Worm (Caenorhabditis elegans): ENCODE measurements around the gene F09G8.10.
A peak's percentile ranks its signal among the peaks of the same experiment; 100 is the strongest.

The F09G8.10 gene

ce11 chrIII:8305816-8306215 lies 33.8 kb upstream of the F09G8.10 start:
- TF ChIP-seq unc-39 (tag; optimal IDR thresholded peaks at IDR 0.05) (no peak), eor-1 (tag; optimal IDR thresholded peaks at IDR 0.05) (no peak), ceh-82 (tag; optimal IDR thresholded peaks at IDR 0.05) (no peak), ceh-16 (tag; optimal IDR thresholded peaks at IDR 0.05) (no peak), ceh-9 (tag; optimal IDR thresholded peaks at IDR 0.05) (no peak), nfya-1 (tag; optimal IDR thresholded peaks at IDR 0.05; ENCODE audit: insufficient read depth) (no peak), tbx-2 (tag; optimal IDR thresholded peaks at IDR 0.05) (no peak), nhr-43 (tag; optimal IDR thresholded peaks at IDR 0.05; ENCODE audit: poor library complexity, severe bottlenecking) (no peak), nhr-12 (tag; optimal IDR thresholded peaks at IDR 0.05) (no peak), pqm-1 (tag; optimal IDR thresholded peaks at IDR 0.05) (no peak), ZK546.5 (tag; optimal IDR thresholded peaks at IDR 0.05) (no peak), hmg-11 (tag; optimal IDR thresholded peaks at IDR 0.05) (no peak), egl-5 (tag; optimal IDR thresholded peaks at IDR 0.05) (no peak), ztf-4 (tag; optimal IDR thresholded peaks at IDR 0.05) (no peak), elt-2 (tag; optimal IDR thresholded peaks at IDR 0.05) (no peak), daf-12 (tag; optimal IDR thresholded peaks at IDR 0.05) (no peak), nhr-25 (tag; optimal IDR thresholded peaks at IDR 0.05) (no peak)

- no peak for TF ChIP-seq lin-39 (tag; optimal IDR thresholded peaks at IDR 0.05)
- no peak for TF ChIP-seq ceh-28 (tag; optimal IDR thresholded peaks at IDR 0.05)
Measured at ce11 chrIII:8305304-8305703, 33.3 kb upstream of the F09G8.10 start.

- TF ChIP-seq ztf-4 (tag; optimal IDR thresholded peaks at IDR 0.05) (no peak), elt-2 (tag; optimal IDR thresholded peaks at IDR 0.05) (no peak), ceh-16 (tag; optimal IDR thresholded peaks at IDR 0.05) (no peak), zag-1 (tag; optimal IDR thresholded peaks at IDR 0.05) (no peak), nhr-23 (tag; optimal IDR thresholded peaks at IDR 0.05) (no peak), fos-1 (tag; optimal IDR thresholded peaks at IDR 0.05) (no peak), ztf-11 (tag; optimal IDR thresholded peaks at IDR 0.05) (no peak), nfya-1 (tag; optimal IDR thresholded peaks at IDR 0.05; ENCODE audit: insufficient read depth) (no peak), egl-5 (tag; optimal IDR thresholded peaks at IDR 0.05) (no peak), mdl-1 (tag; optimal IDR thresholded peaks at IDR 0.05) (no peak), nhr-67 (tag; optimal IDR thresholded peaks at IDR 0.05) (no peak), sea-2 (GFP tag; optimal IDR thresholded peaks at IDR 0.05) (no peak)
Measured at ce11 chrIII:8303440-8303839, 31.5 kb upstream of the F09G8.10 start.

- TF ChIP-seq unc-39 (tag; optimal IDR thresholded peaks at IDR 0.05) (no peak), ceh-16 (tag; optimal IDR thresholded peaks at IDR 0.05) (no peak)
Measured at ce11 chrIII:8300860-8301396, 29.0 kb upstream of the F09G8.10 start.

ce11 chrIII:8299734-8300133 lies 27.8 kb upstream of the F09G8.10 start:
- no peak for TF ChIP-seq snpc-4 (tag; optimal IDR thresholded peaks at IDR 0.05)
- no peak for TF ChIP-seq R02D3.7 (tag; optimal IDR thresholded peaks at IDR 0.05)
- TF ChIP-seq elt-2 (tag; optimal IDR thresholded peaks at IDR 0.05) = peak; percentile 76
- TF ChIP-seq lin-39 (tag; optimal IDR thresholded peaks at IDR 0.05) = no peak
- TF ChIP-seq nhr-12 (tag; optimal IDR thresholded peaks at IDR 0.05) = no peak
- TF ChIP-seq elt-3 (tag; optimal IDR thresholded peaks at IDR 0.05) = no peak
- TF ChIP-seq nhr-67 (tag; optimal IDR thresholded peaks at IDR 0.05) = no peak
- TF ChIP-seq mdl-1 (tag; optimal IDR thresholded peaks at IDR 0.05) = no peak
- peak; percentile 43 for TF ChIP-seq pha-4 (tag; optimal IDR thresholded peaks at IDR 0.05)
- no peak for TF ChIP-seq ZK546.5 (tag; optimal IDR thresholded peaks at IDR 0.05)
- TF ChIP-seq unc-39 (tag; optimal IDR thresholded peaks at IDR 0.05) = no peak
- no peak for TF ChIP-seq skn-1 (tag; optimal IDR thresholded peaks at IDR 0.05)
- TF ChIP-seq pqm-1 (tag; optimal IDR thresholded peaks at IDR 0.05) = peak; percentile 14
- no peak for TF ChIP-seq nfya-1 (tag; optimal IDR thresholded peaks at IDR 0.05; ENCODE audit: insufficient read depth)
- no peak for TF ChIP-seq zag-1 (tag; optimal IDR thresholded peaks at IDR 0.05)
- no peak for TF ChIP-seq ceh-28 (tag; optimal IDR thresholded peaks at IDR 0.05)
- no peak for TF ChIP-seq mml-1 (tag; optimal IDR thresholded peaks at IDR 0.05)
- TF ChIP-seq nhr-11 (tag; optimal IDR thresholded peaks at IDR 0.05) = no peak
- no peak for TF ChIP-seq aly-2 (tag; optimal IDR thresholded peaks at IDR 0.05)
- no peak for TF ChIP-seq lsy-12 (tag; optimal IDR thresholded peaks at IDR 0.05)
- no peak for TF ChIP-seq ceh-16 (tag; optimal IDR thresholded peaks at IDR 0.05)
- no peak for TF ChIP-seq egl-27 (tag; optimal IDR thresholded peaks at IDR 0.05)
